Worm (Caenorhabditis elegans): ENCODE measurements around the gene pes-4.
A peak's percentile ranks its signal among the peaks of the same experiment; 100 is the strongest.

The pes-4 gene

DNA sequence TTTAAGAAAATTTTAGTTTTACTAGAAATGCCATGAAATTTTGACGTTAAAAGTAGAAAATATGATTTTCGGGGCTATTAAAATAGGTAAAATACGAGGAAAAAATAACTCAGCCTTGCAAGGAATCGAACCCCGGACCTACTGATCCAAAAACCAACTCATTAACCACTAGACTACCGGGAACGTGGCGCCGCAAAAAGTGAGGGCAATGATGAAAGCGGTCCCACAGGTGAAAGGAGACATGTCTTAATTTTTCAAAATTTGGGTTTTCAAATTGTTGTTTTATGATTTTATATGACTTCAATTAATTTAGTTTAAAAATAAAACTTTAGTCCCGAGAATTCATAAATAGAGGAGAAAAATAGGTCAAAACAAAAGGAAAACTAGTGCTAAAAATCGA, 598 bp upstream of the pes-4 start:
- TF ChIP-seq rpc-1 (optimal IDR thresholded peaks at IDR 0.05) (peak; percentile 13), rpc-1 (tag; optimal IDR thresholded peaks at IDR 0.05) (peak; percentile 60), ZK185.1 (tag; optimal IDR thresholded peaks at IDR 0.05; ENCODE audit: poor library complexity, severe bottlenecking) (no peak), ceh-79 (tag; optimal IDR thresholded peaks at IDR 0.05) (no peak), attf-3 (GFP tag; conservative IDR thresholded peaks at IDR 0.05) (no peak), K12H6.12 (tag; optimal IDR thresholded peaks at IDR 0.05) (no peak), F22D6.2 (tag; optimal IDR thresholded peaks at IDR 0.05) (no peak), egl-18 (GFP tag; IDR thresholded peaks at IDR 0.05) (no peak), ceh-27 (GFP tag; optimal IDR thresholded peaks at IDR 0.05) (no peak), madf-3 (GFP tag; IDR thresholded peaks at IDR 0.05) (no peak), Y56A3A.18 (GFP tag; IDR thresholded peaks at IDR 0.05) (no peak), tbp1 (GFP tag; optimal IDR thresholded peaks at IDR 0.05) (peak; percentile 82), madf-6 (GFP tag; IDR thresholded peaks at IDR 0.05) (no peak), B0261.1 (tag; optimal IDR thresholded peaks at IDR 0.05) (peak; percentile 65)

DNA sequence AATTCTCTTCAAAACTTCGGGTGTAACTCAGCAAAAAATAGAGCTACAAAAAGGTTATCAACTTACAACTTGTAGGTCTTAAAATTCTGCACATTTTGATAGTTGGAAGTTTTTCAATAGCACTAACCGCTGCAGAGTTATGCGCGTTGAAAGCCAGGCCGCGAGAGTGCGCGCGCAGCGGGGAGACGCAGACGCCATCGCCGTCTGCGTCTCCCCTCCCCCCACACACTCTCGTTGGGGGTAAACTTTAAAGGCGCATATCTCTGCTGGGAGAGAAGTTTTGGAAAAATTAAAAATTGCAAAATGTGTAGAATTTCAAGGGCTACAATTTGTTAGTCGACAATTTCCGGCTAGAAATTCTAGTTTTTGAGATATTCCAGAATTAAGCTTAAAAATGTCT, 564 bp downstream of the pes-4 start:
- TF ChIP-seq zfh-2 (GFP tag; conservative IDR thresholded peaks at IDR 0.05) (peak; percentile 63), hmg-1.2 (GFP tag; IDR thresholded peaks at IDR 0.05) (peak; percentile 79), snpc-4 (GFP tag; optimal IDR thresholded peaks at IDR 0.05) (no peak), snpc-4 (tag; optimal IDR thresholded peaks at IDR 0.05) (no peak)

DNA sequence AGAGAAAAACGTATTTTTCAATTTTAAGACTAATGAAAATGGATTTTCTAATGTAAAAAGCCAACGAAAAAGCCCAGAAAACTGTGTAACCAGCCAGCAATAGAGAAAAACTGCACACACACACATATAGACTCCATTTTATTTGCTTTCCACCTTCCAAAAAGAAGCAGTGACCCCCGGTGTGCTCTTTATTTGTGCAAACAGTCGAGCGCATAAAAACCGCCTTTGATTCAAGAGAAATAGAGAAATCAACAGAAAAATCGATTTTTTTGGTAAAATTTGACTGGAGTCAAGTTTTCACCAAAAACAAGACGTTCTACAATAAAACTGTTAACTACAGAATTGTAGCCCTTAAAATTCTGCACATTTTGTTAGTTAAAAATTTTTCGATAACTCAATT, 1.5 kb downstream of the pes-4 start:
- TF ChIP-seq unc-62 (GFP tag; optimal IDR thresholded peaks at IDR 0.05): no peak
- no peak for TF ChIP-seq cebp-2 (GFP tag; IDR thresholded peaks at IDR 0.05)
- TF ChIP-seq tlf-1 (GFP tag; optimal IDR thresholded peaks at IDR 0.05): no peak
- TF ChIP-seq B0035.1 (tag; optimal IDR thresholded peaks at IDR 0.05): no peak
- no peak for TF ChIP-seq tbx-9 (tag; optimal IDR thresholded peaks at IDR 0.05; ENCODE audit: borderline replicate concordance)
- TF ChIP-seq egl-44 (GFP tag; IDR thresholded peaks at IDR 0.05): no peak
- no peak for TF ChIP-seq ceh-58 (GFP tag; IDR thresholded peaks at IDR 0.05)
- no peak for TF ChIP-seq hlh-12 (tag; optimal IDR thresholded peaks at IDR 0.05)
- no peak for TF ChIP-seq ztf-3 (GFP tag; optimal IDR thresholded peaks at IDR 0.05)
- TF ChIP-seq akir-1 (GFP tag; optimal IDR thresholded peaks at IDR 0.05): no peak
- TF ChIP-seq madf-6 (GFP tag; IDR thresholded peaks at IDR 0.05): no peak
- TF ChIP-seq ccch-3 (GFP tag; optimal IDR thresholded peaks at IDR 0.05): no peak
- no peak for TF ChIP-seq atf-7 (tag; optimal IDR thresholded peaks at IDR 0.05)
- no peak for TF ChIP-seq attf-5 (GFP tag; optimal IDR thresholded peaks at IDR 0.05)
- TF ChIP-seq F33H1.4 (GFP tag; IDR thresholded peaks at IDR 0.05): no peak
- TF ChIP-seq F49E8.2 (tag; optimal IDR thresholded peaks at IDR 0.05; ENCODE audit: insufficient read depth): no peak
- no peak for TF ChIP-seq mcd-1 (GFP tag; IDR thresholded peaks at IDR 0.05)
- no peak for TF ChIP-seq bed-2 (GFP tag; IDR thresholded peaks at IDR 0.05)
- no peak for TF ChIP-seq zfh-2 (GFP tag; conservative IDR thresholded peaks at IDR 0.05)

DNA sequence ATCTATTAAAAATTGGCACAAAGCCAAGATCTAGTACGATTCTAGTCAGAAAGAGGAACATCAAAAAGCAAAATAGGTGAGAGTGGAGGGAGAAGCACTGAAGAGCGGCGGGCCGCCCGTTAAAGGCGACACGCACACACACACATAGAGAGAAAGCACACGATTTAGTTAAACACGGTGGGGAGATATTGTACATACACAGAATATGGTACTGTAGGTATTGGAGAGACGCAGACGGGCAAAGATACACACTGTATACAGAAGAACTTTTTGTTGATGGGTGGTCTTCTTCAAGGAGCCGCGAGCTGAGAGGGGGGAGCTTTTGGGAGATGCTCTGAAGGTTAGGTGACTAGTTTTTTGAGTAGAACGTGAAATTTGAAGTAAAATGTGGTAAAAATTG, 3.8 kb downstream of the pes-4 start:
- peak; percentile 62 for TF ChIP-seq nhr-80 (tag; optimal IDR thresholded peaks at IDR 0.05)
- no peak for TF ChIP-seq nhr-179 (tag; optimal IDR thresholded peaks at IDR 0.05)
- peak; percentile 56; the same call in 1 of the 2 replicates for TF ChIP-seq hmg-1.2 (GFP tag; IDR thresholded peaks at IDR 0.05)
